Worm (Caenorhabditis elegans) whole organism, L4 larva: Measurements from ENCODE around the gene col-183.
"Not testable (repeated sequence)": the region's sequence is repeated elsewhere in the genome, so short reads cannot be mapped to it uniquely, and the experiment has no call there.

Source experiments
- ama-1 ChIP-seq: fragments of 150-350 bp; optimal IDR thresholded peaks from 2 replicates; lab custom pipeline; 2014; ENCODE audit warnings: inconsistent platforms, mixed read lengths
- ceh-82 ChIP-seq: sonication (generic microtip); optimal IDR thresholded peaks from 2 replicates; lab custom pipeline; 2017; ENCODE audit warnings: missing biosample characterization, missing genetic modification characterization
- nhr-10 ChIP-seq: fragments of 150-350 bp; optimal IDR thresholded peaks from 2 replicates; lab custom pipeline; 2014; ENCODE audit warnings: missing biosample characterization, missing genetic modification characterization
- zip-2 ChIP-seq: fragments of 150-350 bp; optimal IDR thresholded peaks from 2 replicates; lab custom pipeline; 2014; ENCODE audit warnings: missing biosample characterization, missing genetic modification characterization

- peak; percentile 69 for TF ChIP-seq zip-2
- TF ChIP-seq ama-1; ceh-82 (tag; lab: Kevin White, UChicago); nhr-10 (tag; lab: Kevin White, UChicago): not testable (repeated sequence)
Measured at ce11 chrX:13448665-13449099, 18.9 kb downstream of the col-183 start.
